Worm (Caenorhabditis elegans): ENCODE measurements around the gene K09E9.4.

DNA sequence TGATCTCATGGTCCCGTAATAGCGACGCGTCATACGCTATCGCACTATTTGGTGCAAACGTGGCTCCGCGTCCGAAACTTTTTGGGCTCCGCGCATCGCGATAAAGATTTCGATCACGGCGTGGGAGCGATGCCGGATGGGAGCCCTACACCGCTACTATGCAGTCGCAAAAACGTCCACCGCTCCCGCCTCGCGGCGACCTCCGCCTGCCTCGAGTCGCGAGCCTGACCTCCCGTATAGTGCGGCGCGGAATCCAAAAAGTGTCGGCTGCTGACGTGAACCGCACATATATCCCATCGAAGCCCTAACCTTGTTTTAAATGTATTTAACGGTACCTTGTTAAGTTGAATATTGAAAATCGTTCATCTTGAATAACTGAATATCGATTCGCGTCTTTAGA, 20.2 kb upstream of the K09E9.4 start:
- TF ChIP-seq ref-1 (GFP tag; conservative IDR thresholded peaks at IDR 0.05) (no peak), flt-1 (GFP tag; IDR thresholded peaks at IDR 0.05) (no peak), T22C8.4 (GFP tag; IDR thresholded peaks at IDR 0.05) (no peak), ztf-29 (GFP tag; IDR thresholded peaks at IDR 0.05) (no peak), klf-2 (GFP tag; conservative IDR thresholded peaks at IDR 0.05) (no peak), med-1 (GFP tag; optimal IDR thresholded peaks at IDR 0.05; ENCODE audit: insufficient read depth) (no peak), ztf-23 (GFP tag; IDR thresholded peaks at IDR 0.05) (no peak), tab-1 (GFP tag; IDR thresholded peaks at IDR 0.05) (no peak)

Measured in whole organism, midembryonic.